Fruit fly (Drosophila melanogaster): ENCODE measurements around the gene NANS.

The NANS gene

dm6 chr3R:12447353-12447752, 21.0 kb downstream of the NANS start, which contains the start of gene vrs:
Gene vrs, plus strand, starts transcription at chr3R:12447653.
- no peak for TF ChIP-seq fd96Ca (GFP tag; IDR thresholded peaks at IDR 0.05)
- no peak for TF ChIP-seq CG8301 (tag; optimal IDR thresholded peaks at IDR 0.05)
- TF ChIP-seq CG34367 (tag; optimal IDR thresholded peaks at IDR 0.05): no peak
- no peak for TF ChIP-seq CG17806 (tag; optimal IDR thresholded peaks at IDR 0.05)
- no peak for TF ChIP-seq EcR (GFP tag; optimal IDR thresholded peaks at IDR 0.05)
- TF ChIP-seq CG8159 (tag; optimal IDR thresholded peaks at IDR 0.05): no peak
- TF ChIP-seq CG4496 (GFP tag; IDR thresholded peaks at IDR 0.05): no peak
- no peak for TF ChIP-seq Pif1A (GFP tag; optimal IDR thresholded peaks at IDR 0.05)
- no peak for TF ChIP-seq CG15710 (tag; optimal IDR thresholded peaks at IDR 0.05)
- no peak for TF ChIP-seq CG14655 (GFP tag; optimal IDR thresholded peaks at IDR 0.05)
- TF ChIP-seq CG32121 (GFP tag; IDR thresholded peaks at IDR 0.05): no peak
- no peak for TF ChIP-seq gl (tag; optimal IDR thresholded peaks at IDR 0.05)
- TF ChIP-seq Ets98B (GFP tag; IDR thresholded peaks at IDR 0.05): no peak
- TF ChIP-seq Snoo (tag; optimal IDR thresholded peaks at IDR 0.05): no peak
- TF ChIP-seq CG12605 (GFP tag; IDR thresholded peaks at IDR 0.05): no peak
- TF ChIP-seq rn (GFP tag; IDR thresholded peaks at IDR 0.05): no peak
- no peak for TF ChIP-seq D1 (tag; optimal IDR thresholded peaks at IDR 0.05)

DNA sequence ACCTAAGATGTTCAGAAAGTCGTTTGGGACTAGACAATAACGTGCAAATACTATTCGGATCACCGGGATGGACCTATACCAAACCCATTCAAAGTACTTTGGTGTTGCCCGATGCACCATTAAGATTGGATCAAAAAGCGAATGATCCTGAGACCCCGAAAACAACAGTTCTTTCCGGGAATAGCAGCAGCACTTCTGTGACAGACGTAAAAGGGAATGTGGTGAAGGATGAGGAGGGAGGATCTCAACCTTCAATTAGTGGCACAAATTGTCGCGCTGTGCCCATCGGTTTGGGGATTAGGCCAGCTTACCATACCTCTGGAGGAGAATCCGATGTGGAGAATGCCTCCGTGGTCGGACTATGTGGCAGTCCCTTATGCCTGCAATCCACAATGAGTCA, 22.0 kb downstream of the NANS start:
- TF ChIP-seq CG14655 (GFP tag; optimal IDR thresholded peaks at IDR 0.05) (no peak), CG32121 (GFP tag; IDR thresholded peaks at IDR 0.05) (no peak), CG17806 (tag; optimal IDR thresholded peaks at IDR 0.05) (no peak)

- TF ChIP-seq D1 (tag; optimal IDR thresholded peaks at IDR 0.05) (peak; percentile 100), CG9948 (tag; optimal IDR thresholded peaks at IDR 0.05) (peak; percentile 100), Snoo (tag; optimal IDR thresholded peaks at IDR 0.05) (peak; percentile 100), fd96Ca (GFP tag; IDR thresholded peaks at IDR 0.05) (peak; percentile 100), EcR (GFP tag; optimal IDR thresholded peaks at IDR 0.05) (peak; percentile 91), CG17806 (tag; optimal IDR thresholded peaks at IDR 0.05) (peak; percentile 100), Pif1B (GFP tag; optimal IDR thresholded peaks at IDR 0.05) (peak; percentile 100), CG4496 (GFP tag; IDR thresholded peaks at IDR 0.05) (peak; percentile 100), Ets98B (GFP tag; IDR thresholded peaks at IDR 0.05) (peak; percentile 100), CG8301 (tag; optimal IDR thresholded peaks at IDR 0.05) (peak; percentile 100), Pif1A (GFP tag; optimal IDR thresholded peaks at IDR 0.05) (peak; percentile 100), CG8159 (tag; optimal IDR thresholded peaks at IDR 0.05) (peak; percentile 100), CG15710 (tag; optimal IDR thresholded peaks at IDR 0.05) (peak; percentile 100), CG13204 (GFP tag; optimal IDR thresholded peaks at IDR 0.05) (peak; percentile 99), gl (tag; optimal IDR thresholded peaks at IDR 0.05) (peak; percentile 99), CG10348 (GFP tag; IDR thresholded peaks at IDR 0.05) (peak; percentile 99), rn (GFP tag; IDR thresholded peaks at IDR 0.05) (peak; percentile 100), CG12605 (GFP tag; IDR thresholded peaks at IDR 0.05) (peak; percentile 100), CG14655 (GFP tag; optimal IDR thresholded peaks at IDR 0.05) (peak; percentile 100), CG34367 (tag; optimal IDR thresholded peaks at IDR 0.05) (peak; percentile 100), CG32121 (GFP tag; IDR thresholded peaks at IDR 0.05) (peak; percentile 100)
Measured at dm6 chr3R:12448889-12449314, 22.5 kb downstream of the NANS start, which contains the start of gene CG18549. Gene CG18549, plus strand, starts transcription at chr3R:12449296.

DNA sequence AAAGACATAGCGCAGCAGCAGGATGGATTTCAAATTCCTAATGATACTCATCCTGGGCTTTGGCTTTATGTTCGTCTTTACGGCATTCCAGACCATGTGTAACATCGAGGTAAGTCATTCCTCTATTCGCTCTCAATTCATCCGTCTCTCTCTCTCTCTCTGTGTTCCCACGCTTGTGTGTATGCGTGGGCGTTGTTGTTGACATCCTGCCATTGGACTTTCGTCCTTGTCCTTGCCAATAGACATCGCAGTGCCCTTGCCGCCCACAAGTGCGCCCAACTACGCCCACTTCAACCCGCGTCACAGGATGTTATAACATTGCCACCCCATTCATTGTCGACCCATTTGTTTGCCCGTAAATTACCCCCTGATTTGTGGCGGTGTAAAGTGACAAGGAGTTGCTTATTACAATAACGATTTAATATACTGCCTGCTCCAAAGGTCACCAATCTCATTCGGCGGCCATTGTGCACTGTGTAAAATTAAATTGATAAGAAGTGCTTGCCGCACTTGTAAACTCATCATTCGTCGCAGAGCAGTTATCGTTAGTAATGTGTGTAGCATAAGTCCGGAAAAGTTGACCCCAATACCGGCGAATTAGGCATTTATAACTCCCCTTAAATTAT, 23.4 kb downstream of the NANS start:
- TF ChIP-seq CG12605 (GFP tag; IDR thresholded peaks at IDR 0.05): no peak
- no peak for TF ChIP-seq CG8301 (tag; optimal IDR thresholded peaks at IDR 0.05)
- peak; percentile 52 for TF ChIP-seq CG13204 (GFP tag; optimal IDR thresholded peaks at IDR 0.05)
- TF ChIP-seq EcR (GFP tag; optimal IDR thresholded peaks at IDR 0.05): peak; percentile 34
- peak; percentile 18 for TF ChIP-seq CG8159 (tag; optimal IDR thresholded peaks at IDR 0.05)
- TF ChIP-seq CG14655 (GFP tag; optimal IDR thresholded peaks at IDR 0.05): no peak
- peak; percentile 24; the same call in 1 of the 3 replicates for TF ChIP-seq fd96Ca (GFP tag; IDR thresholded peaks at IDR 0.05)
- TF ChIP-seq gl (tag; optimal IDR thresholded peaks at IDR 0.05): peak; percentile 51
- TF ChIP-seq Snoo (tag; optimal IDR thresholded peaks at IDR 0.05): no peak
- no peak for TF ChIP-seq CG34367 (tag; optimal IDR thresholded peaks at IDR 0.05)
- peak; percentile 5 for TF ChIP-seq Pif1A (GFP tag; optimal IDR thresholded peaks at IDR 0.05)
- no peak for TF ChIP-seq CG17806 (tag; optimal IDR thresholded peaks at IDR 0.05)
- TF ChIP-seq CG15710 (tag; optimal IDR thresholded peaks at IDR 0.05): no peak
- no peak for TF ChIP-seq Ets98B (GFP tag; IDR thresholded peaks at IDR 0.05)
- TF ChIP-seq D1 (tag; optimal IDR thresholded peaks at IDR 0.05): no peak
- TF ChIP-seq CG9948 (tag; optimal IDR thresholded peaks at IDR 0.05): peak; percentile 5
- peak; percentile 43 for TF ChIP-seq CG32121 (GFP tag; IDR thresholded peaks at IDR 0.05)

dm6 chr3R:12450713-12451259, 24.4 kb downstream of the NANS start:
- TF ChIP-seq CG15710 (tag; optimal IDR thresholded peaks at IDR 0.05) (no peak), CG17806 (tag; optimal IDR thresholded peaks at IDR 0.05) (no peak), CG8301 (tag; optimal IDR thresholded peaks at IDR 0.05) (no peak), EcR (GFP tag; optimal IDR thresholded peaks at IDR 0.05) (peak; percentile 91), CG9948 (tag; optimal IDR thresholded peaks at IDR 0.05) (no peak)

DNA sequence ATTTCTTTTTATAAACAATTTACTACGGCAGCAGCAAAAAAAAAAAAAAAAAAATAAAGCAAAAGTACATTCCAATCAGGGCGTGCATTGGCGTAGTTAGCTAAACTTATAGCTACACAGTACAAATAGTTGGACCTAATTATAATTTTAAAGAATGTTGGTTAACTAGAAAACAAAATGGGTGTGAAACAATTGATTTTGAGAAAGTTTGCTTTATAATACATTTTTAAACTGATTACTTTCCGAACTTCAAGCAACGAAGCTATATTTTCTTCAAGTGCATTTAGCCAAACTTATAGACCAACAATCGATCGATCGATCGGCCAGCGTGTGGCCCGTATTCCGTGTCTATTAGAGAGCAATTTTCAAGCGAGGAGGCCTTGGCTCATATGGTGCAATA, 25.0 kb downstream of the NANS start:
- TF ChIP-seq CG17806 (tag; optimal IDR thresholded peaks at IDR 0.05) (peak; percentile 27), CG15710 (tag; optimal IDR thresholded peaks at IDR 0.05) (peak; percentile 21), EcR (GFP tag; optimal IDR thresholded peaks at IDR 0.05) (no peak), gl (tag; optimal IDR thresholded peaks at IDR 0.05) (no peak), CG13204 (GFP tag; optimal IDR thresholded peaks at IDR 0.05) (no peak), CG34367 (tag; optimal IDR thresholded peaks at IDR 0.05) (peak; percentile 15), D1 (tag; optimal IDR thresholded peaks at IDR 0.05) (no peak), CG32121 (GFP tag; IDR thresholded peaks at IDR 0.05) (peak; percentile 22; the same call in 1 of the 2 replicates), Snoo (tag; optimal IDR thresholded peaks at IDR 0.05) (no peak), Pif1B (GFP tag; optimal IDR thresholded peaks at IDR 0.05) (no peak), Pif1A (GFP tag; optimal IDR thresholded peaks at IDR 0.05) (no peak), fd96Ca (GFP tag; IDR thresholded peaks at IDR 0.05) (no peak), CG4496 (GFP tag; IDR thresholded peaks at IDR 0.05) (0 out of 3 replicates have a peak, but pooled peaks have one; percentile 49), CG12605 (GFP tag; IDR thresholded peaks at IDR 0.05) (0 out of 2 replicates have a peak, but pooled peaks have one; percentile 35), Ets98B (GFP tag; IDR thresholded peaks at IDR 0.05) (peak; percentile 29), CG8301 (tag; optimal IDR thresholded peaks at IDR 0.05) (peak; percentile 20), CG10348 (GFP tag; IDR thresholded peaks at IDR 0.05) (0 out of 2 replicates have a peak, but pooled peaks have one; percentile 11), CG8159 (tag; optimal IDR thresholded peaks at IDR 0.05) (peak; percentile 32), CG14655 (GFP tag; optimal IDR thresholded peaks at IDR 0.05) (no peak), CG9948 (tag; optimal IDR thresholded peaks at IDR 0.05) (peak; percentile 22), rn (GFP tag; IDR thresholded peaks at IDR 0.05) (no peak)
